Worm (Caenorhabditis elegans): ENCODE measurements around the gene fbxa-156.

DNA sequence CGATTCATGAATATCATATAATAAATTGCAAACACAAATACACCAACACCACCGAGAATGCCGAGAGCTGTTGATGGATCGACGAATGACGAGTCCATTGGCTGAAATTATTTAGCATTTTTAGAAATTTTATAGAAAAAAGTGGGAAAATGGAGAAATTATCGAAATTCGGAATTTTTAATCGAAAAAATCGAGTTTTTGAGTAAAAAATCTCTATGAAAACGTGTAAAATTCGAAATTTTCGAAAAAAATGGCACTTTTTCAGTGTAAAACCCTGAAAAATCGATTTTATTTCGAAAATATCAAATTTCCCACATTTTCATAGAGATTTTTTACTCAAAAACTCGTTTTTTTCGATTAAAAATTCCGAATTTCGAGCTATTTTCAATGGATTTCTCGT, 40.7 kb downstream of the fbxa-156 start, which contains the start of gene tcc-1:
- TF ChIP-seq klf-2 (GFP tag; conservative IDR thresholded peaks at IDR 0.05): no peak
- TF ChIP-seq ztf-29 (GFP tag; IDR thresholded peaks at IDR 0.05): no peak
- TF ChIP-seq tab-1 (GFP tag; IDR thresholded peaks at IDR 0.05): no peak
- TF ChIP-seq med-1 (GFP tag; optimal IDR thresholded peaks at IDR 0.05; ENCODE audit: insufficient read depth): no peak
- TF ChIP-seq ztf-23 (GFP tag; IDR thresholded peaks at IDR 0.05): no peak
